Fruit fly (Drosophila melanogaster): ENCODE data around the gene CG32269.
A peak's percentile ranks its signal among the peaks of the same experiment; 100 is the strongest.

CG32269 gene

dm6 chr3L:3240597-3241367 is 32.0 kb upstream of the CG32269 start (continued):
- TF ChIP-seq lola (GFP tag; optimal IDR thresholded peaks at IDR 0.05) (peak in 1 of 3 experiments; percentile 37), CG6175 (GFP tag; IDR thresholded peaks at IDR 0.05) (no peak), Eip74EF (GFP tag; optimal IDR thresholded peaks at IDR 0.05) (peak in 1 of 2 experiments; percentile 34), Kr (GFP tag; optimal IDR thresholded peaks at IDR 0.05) (no peak), CG10366 (GFP tag; IDR thresholded peaks at IDR 0.05) (peak; percentile 41; the same call in 1 of the 2 replicates), hkb (optimal IDR thresholded peaks at IDR 0.05) (no peak), hkb (GFP tag; IDR thresholded peaks at IDR 0.05) (0 out of 2 replicates have a peak, but pooled peaks have one; percentile 19), CG2116 (GFP tag; optimal IDR thresholded peaks at IDR 0.05) (no peak), D19A (tag; optimal IDR thresholded peaks at IDR 0.05) (peak; percentile 0), CG2712 (tag; optimal IDR thresholded peaks at IDR 0.05) (peak; percentile 53), CG8388 (GFP tag; optimal IDR thresholded peaks at IDR 0.05) (peak; percentile 30), Hr3 (GFP tag; optimal IDR thresholded peaks at IDR 0.05) (peak; percentile 25), CG16863 (GFP tag; optimal IDR thresholded peaks at IDR 0.05) (no peak), twi (tag; optimal IDR thresholded peaks at IDR 0.05) (peak; percentile 8), seq (GFP tag; IDR thresholded peaks at IDR 0.05) (0 out of 2 replicates have a peak, but pooled peaks have one; percentile 30), CG10209 (GFP tag; optimal IDR thresholded peaks at IDR 0.05) (peak; percentile 12), CG8924 (tag; optimal IDR thresholded peaks at IDR 0.05) (peak; percentile 25), CG17359 (tag; optimal IDR thresholded peaks at IDR 0.05) (peak; percentile 53), vvl (GFP tag; IDR thresholded peaks at IDR 0.05) (peak; percentile 26; the same call in 1 of the 2 replicates), grau (tag; optimal IDR thresholded peaks at IDR 0.05) (peak; percentile 42), CG17361 (GFP tag; IDR thresholded peaks at IDR 0.05) (0 out of 3 replicates have a peak, but pooled peaks have one; percentile 32), phol (tag; optimal IDR thresholded peaks at IDR 0.05) (peak; percentile 34), CG17385 (GFP tag; optimal IDR thresholded peaks at IDR 0.05) (peak; percentile 49), CG15269 (tag; optimal IDR thresholded peaks at IDR 0.05) (peak; percentile 49), row (GFP tag; IDR thresholded peaks at IDR 0.05) (peak; percentile 25; the same call in 2 of the 3 replicates), Dek (tag; optimal IDR thresholded peaks at IDR 0.05) (no peak), CoRest (tag; optimal IDR thresholded peaks at IDR 0.05) (peak; percentile 50), CG34224 (GFP tag; IDR thresholded peaks at IDR 0.05; ENCODE audit: partially characterized antibody) (no peak), CG2678 (tag; optimal IDR thresholded peaks at IDR 0.05) (peak; percentile 30), Spps (tag; optimal IDR thresholded peaks at IDR 0.05) (no peak), CG10979 (tag; optimal IDR thresholded peaks at IDR 0.05) (peak; percentile 34), Blimp-1 (GFP tag; optimal IDR thresholded peaks at IDR 0.05) (peak; percentile 15), CG15601 (tag; optimal IDR thresholded peaks at IDR 0.05) (peak; percentile 36), nom (GFP tag; optimal IDR thresholded peaks at IDR 0.05) (peak; percentile 99), crp (GFP tag; optimal IDR thresholded peaks at IDR 0.05) (no peak), Ssrp (tag; optimal IDR thresholded peaks at IDR 0.05) (peak; percentile 56), CG4707 (GFP tag; optimal IDR thresholded peaks at IDR 0.05) (no peak), PHDP (tag; optimal IDR thresholded peaks at IDR 0.05) (peak; percentile 27), Hr78 (GFP tag; optimal IDR thresholded peaks at IDR 0.05) (peak in 1 of 2 experiments; percentile 38), sc (optimal IDR thresholded peaks at IDR 0.05) (no peak), sc (GFP tag; optimal IDR thresholded peaks at IDR 0.05) (peak; percentile 4), Ptx1 (GFP tag; IDR thresholded peaks at IDR 0.05) (0 out of 2 replicates have a peak, but pooled peaks have one; percentile 11), CG1603 (tag; optimal IDR thresholded peaks at IDR 0.05) (peak; percentile 2)
